Fruit fly (Drosophila melanogaster): ENCODE measurements around the gene Mtl.

Gene Mtl

DNA sequence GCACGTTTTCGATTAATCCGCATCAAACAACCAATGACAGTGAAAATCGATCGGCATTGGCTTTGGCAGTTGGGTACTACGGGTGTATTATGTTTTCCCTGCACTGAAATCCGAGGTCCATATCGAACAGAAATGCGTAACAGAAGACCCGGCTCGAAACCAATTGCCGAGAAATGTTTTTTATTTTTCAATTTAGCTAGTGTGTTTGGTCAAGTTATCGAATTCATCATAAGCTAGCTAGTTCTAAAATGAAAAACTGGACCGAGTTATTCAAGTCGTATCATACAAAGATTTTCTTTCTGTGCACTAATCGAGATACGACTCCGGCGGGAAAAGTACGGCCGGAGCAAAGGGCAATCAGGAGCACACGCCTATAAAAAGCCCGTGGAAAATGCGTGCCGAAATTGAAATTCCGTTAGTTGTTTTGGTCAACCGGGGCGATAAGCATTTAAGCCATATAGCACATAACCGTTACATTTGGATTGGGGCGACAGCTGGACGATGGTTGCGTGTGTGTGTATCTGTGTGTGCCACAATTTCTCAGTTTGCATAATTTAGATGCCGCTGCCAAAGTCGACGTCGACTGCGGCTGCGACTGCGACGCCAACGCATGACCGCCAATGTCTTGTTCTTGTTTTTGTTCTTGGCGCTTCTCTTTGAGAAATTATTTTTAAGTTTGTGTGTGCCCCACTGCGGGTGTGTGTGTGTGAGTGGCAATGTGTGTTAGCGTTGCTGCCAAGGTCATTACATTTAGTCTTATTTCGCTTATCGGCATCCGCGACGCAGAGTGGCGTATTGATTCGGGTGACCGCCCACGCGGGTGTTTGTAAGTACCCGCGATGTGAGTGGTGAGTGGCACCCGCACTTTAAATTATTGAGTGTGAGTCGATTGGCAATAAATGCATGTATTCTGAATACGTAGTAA, 26.8 kb upstream of the Mtl start:
- no peak for TF ChIP-seq net (GFP tag; optimal IDR thresholded peaks at IDR 0.05)
- TF ChIP-seq Eip93F (GFP tag; optimal IDR thresholded peaks at IDR 0.05), result no peak
- TF ChIP-seq Blimp-1 (GFP tag; optimal IDR thresholded peaks at IDR 0.05), result no peak
- TF ChIP-seq CG8632 (GFP tag; optimal IDR thresholded peaks at IDR 0.05), result no peak
- TF ChIP-seq CG11902 (GFP tag; optimal IDR thresholded peaks at IDR 0.05), result no peak
- no peak for TF ChIP-seq CG32006 (GFP tag; optimal IDR thresholded peaks at IDR 0.05)
- TF ChIP-seq fkh (GFP tag; optimal IDR thresholded peaks at IDR 0.05), result no peak
- no peak for TF ChIP-seq acj6 (GFP tag; optimal IDR thresholded peaks at IDR 0.05)
- no peak for TF ChIP-seq CG16779 (tag; optimal IDR thresholded peaks at IDR 0.05)
- TF ChIP-seq Ets96B (tag; optimal IDR thresholded peaks at IDR 0.05), result no peak
- TF ChIP-seq cyc (GFP tag; optimal IDR thresholded peaks at IDR 0.05), result no peak
- TF ChIP-seq ss (GFP tag; optimal IDR thresholded peaks at IDR 0.05), result no peak
- TF ChIP-seq CG11762 (GFP tag; optimal IDR thresholded peaks at IDR 0.05; ENCODE audit: insufficient read depth), result no peak
- TF ChIP-seq CG1621 (tag; optimal IDR thresholded peaks at IDR 0.05), result no peak
- TF ChIP-seq Met (GFP tag; optimal IDR thresholded peaks at IDR 0.05), result no peak
- no peak for TF ChIP-seq fd85E (GFP tag; optimal IDR thresholded peaks at IDR 0.05)

DNA sequence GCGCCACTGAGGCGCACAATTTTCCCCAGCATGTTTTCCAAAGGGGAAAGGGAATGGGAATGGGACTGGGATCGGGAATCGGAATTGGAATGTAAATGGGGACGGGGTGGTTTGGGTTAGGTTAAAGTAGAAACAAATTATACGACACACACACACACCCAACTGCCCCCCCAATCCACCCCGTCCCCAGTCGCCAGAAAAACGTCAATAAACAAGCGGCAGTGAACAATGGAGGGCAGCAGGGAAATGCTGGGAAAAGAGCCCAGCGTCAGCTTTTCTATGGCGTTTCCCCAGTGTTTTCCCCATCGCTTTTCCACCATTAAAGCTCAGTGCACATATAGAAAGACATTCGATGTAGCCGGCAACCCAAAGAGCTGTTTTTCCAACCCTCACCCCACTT, 25.6 kb upstream of the Mtl start:
- TF ChIP-seq Ets96B (tag; optimal IDR thresholded peaks at IDR 0.05) (no peak), svp (GFP tag) (peak; percentile 15)

DNA sequence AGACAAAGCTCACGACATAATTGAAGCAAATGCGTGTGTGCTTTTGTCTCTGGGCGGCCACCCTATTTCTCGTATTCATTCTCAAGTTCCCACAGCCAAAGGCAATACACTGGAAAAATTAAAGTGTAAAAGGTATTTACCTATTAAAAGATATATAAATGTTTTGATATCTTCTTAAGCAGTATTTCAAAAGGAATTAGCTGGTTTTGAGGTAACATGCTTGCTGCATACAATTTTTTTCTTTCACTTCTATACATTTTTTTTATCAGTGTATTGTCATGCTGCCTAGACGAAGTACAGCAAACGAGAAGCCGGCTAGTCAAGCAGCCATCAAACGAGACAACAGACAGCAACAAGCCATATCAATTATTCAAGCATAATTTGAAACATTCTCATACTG, 22.4 kb upstream of the Mtl start:
- TF ChIP-seq cyc (GFP tag; optimal IDR thresholded peaks at IDR 0.05), result no peak
- TF ChIP-seq Met (GFP tag; optimal IDR thresholded peaks at IDR 0.05), result peak; percentile 18
- peak; percentile 42 for TF ChIP-seq svp (GFP tag)
- TF ChIP-seq dsx (GFP tag; optimal IDR thresholded peaks at IDR 0.05; ENCODE audit: poor library complexity, severe bottlenecking), result no peak
- TF ChIP-seq eg (GFP tag; IDR thresholded peaks at IDR 0.05), result 0 out of 3 replicates have a peak, but pooled peaks have one; percentile 24
- peak; percentile 39 for TF ChIP-seq Eip78C (GFP tag)

DNA sequence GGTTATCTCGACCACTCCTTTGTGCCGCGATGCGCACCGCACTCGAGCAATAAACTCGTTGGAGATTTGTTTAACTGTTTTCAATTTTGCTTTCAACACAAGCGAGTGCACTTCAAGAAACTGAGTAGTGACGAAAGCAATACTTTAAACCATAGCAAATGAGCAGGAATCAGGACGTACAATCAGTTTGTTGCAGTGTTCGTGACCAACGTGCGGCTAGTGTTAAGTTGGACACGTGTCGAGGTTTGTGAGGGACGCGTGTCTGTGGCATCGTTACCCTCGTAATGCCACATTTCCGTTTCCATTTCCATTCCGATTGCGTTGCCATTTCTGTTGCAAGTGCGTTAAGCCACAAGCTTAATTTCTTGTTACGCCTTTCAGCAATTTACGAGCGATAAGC, 19.7 kb upstream of the Mtl start:
- no peak for TF ChIP-seq dac (GFP tag; optimal IDR thresholded peaks at IDR 0.05)
- TF ChIP-seq dsx (GFP tag; optimal IDR thresholded peaks at IDR 0.05; ENCODE audit: poor library complexity, severe bottlenecking), result no peak
- no peak for TF ChIP-seq eg (GFP tag; IDR thresholded peaks at IDR 0.05)
- TF ChIP-seq CG3919 (GFP tag; optimal IDR thresholded peaks at IDR 0.05), result no peak
- no peak for TF ChIP-seq CG32006 (GFP tag; optimal IDR thresholded peaks at IDR 0.05)
- no peak for TF ChIP-seq CG8119 (GFP tag; IDR thresholded peaks at IDR 0.05)
- TF ChIP-seq Eip78C (GFP tag), result no peak
- no peak for TF ChIP-seq Eip75B (GFP tag; optimal IDR thresholded peaks at IDR 0.05)
- TF ChIP-seq CG8319 (GFP tag; optimal IDR thresholded peaks at IDR 0.05), result no peak
- no peak for TF ChIP-seq lz (GFP tag; optimal IDR thresholded peaks at IDR 0.05)
- TF ChIP-seq acj6 (GFP tag; optimal IDR thresholded peaks at IDR 0.05), result no peak
- no peak for TF ChIP-seq CG3032 (tag; optimal IDR thresholded peaks at IDR 0.05)
- TF ChIP-seq Blimp-1 (GFP tag; optimal IDR thresholded peaks at IDR 0.05), result no peak
- TF ChIP-seq OdsH (GFP tag; optimal IDR thresholded peaks at IDR 0.05), result no peak
- TF ChIP-seq CG10669 (GFP tag; optimal IDR thresholded peaks at IDR 0.05), result no peak
- no peak for TF ChIP-seq CG6163 (GFP tag; IDR thresholded peaks at IDR 0.05)
- no peak for TF ChIP-seq topi (GFP tag; optimal IDR thresholded peaks at IDR 0.05)
- TF ChIP-seq CG6276 (GFP tag; optimal IDR thresholded peaks at IDR 0.05), result no peak
- TF ChIP-seq fd85E (GFP tag; optimal IDR thresholded peaks at IDR 0.05), result no peak
- TF ChIP-seq CG34406 (GFP tag; optimal IDR thresholded peaks at IDR 0.05), result no peak

Measured in whole organism, prepupa.